Worm (Caenorhabditis elegans) whole organism, L1 larva: ENCODE measurements around the gene nlp-50.

ENCODE experiments used
- C16A3.4 ChIP-seq: fragments of 150-350 bp; optimal IDR thresholded peaks from 2 replicates; lab custom pipeline; 2014; ENCODE audit warnings: missing biosample characterization, missing genetic modification characterization
- F16B12.6 ChIP-seq: fragments of 150-350 bp; optimal IDR thresholded peaks from 2 replicates; lab custom pipeline; 2014; ENCODE audit warnings: missing biosample characterization, missing genetic modification characterization
- aly-2 ChIP-seq: fragments of 150-350 bp; optimal IDR thresholded peaks from 2 replicates; lab custom pipeline; 2014; ENCODE audit warnings: missing biosample characterization, missing genetic modification characterization
- blmp-1 ChIP-seq: fragments of 150-350 bp; optimal IDR thresholded peaks from 2 replicates; lab custom pipeline; 2014; ENCODE audit warnings: missing biosample characterization, missing genetic modification characterization
- ceh-63 ChIP-seq: fragments of 200-800 bp; sonication (Bioruptor generic); optimal IDR thresholded peaks from 2 replicates; lab custom pipeline; 2018; ENCODE audit warnings: mild to moderate bottlenecking, missing genetic modification characterization, missing compliant biosample characterization
- ceh-82 ChIP-seq, 3 experiments: fragments of 150-350 bp in 1 of 3; sonication (generic microtip) in 2 of 3; optimal IDR thresholded peaks; 2 replicates each; lab custom pipeline; 2014 to 2017; ENCODE audit warnings: missing biosample characterization in 3 of 3, missing genetic modification characterization in 3 of 3
- ces-1 ChIP-seq: fragments of 150-350 bp; optimal IDR thresholded peaks from 2 replicates; lab custom pipeline; 2014; ENCODE audit warnings: missing biosample characterization, missing genetic modification reagents, missing genetic modification characterization
- dsc-1 ChIP-seq: sonication (generic microtip); optimal IDR thresholded peaks from 2 replicates; lab custom pipeline; 2016; ENCODE audit warnings: mild to moderate bottlenecking, missing genetic modification characterization, missing compliant biosample characterization
- efl-1 ChIP-seq, 4 experiments: fragments of 150-350 bp; optimal IDR thresholded peaks in 3 of 4; peaks in 1 of 4; 1 replicate in 1 of 4; 2 replicates in 3 of 4; lab custom pipeline; 2014; ENCODE audit warnings: missing biosample characterization in 2 of 4, missing genetic modification characterization in 2 of 4, missing genetic modification reagents in 2 of 4
- efl-3 ChIP-seq: fragments of 200-800 bp; sonication (Bioruptor generic); optimal IDR thresholded peaks from 2 replicates; lab custom pipeline; 2018; ENCODE audit warnings: mild to moderate bottlenecking, missing genetic modification characterization, missing compliant biosample characterization
- egl-13 ChIP-seq: sonication (generic microtip); optimal IDR thresholded peaks from 2 replicates; lab custom pipeline; 2016; ENCODE audit warnings: missing genotype, missing genetic modification reagents, missing genetic modification characterization, missing compliant biosample characterization
- elt-2 ChIP-seq: sonication (generic microtip); optimal IDR thresholded peaks from 2 replicates; lab custom pipeline; 2016; ENCODE audit warnings: missing genetic modification characterization, mild to moderate bottlenecking, inconsistent platforms, missing compliant biosample characterization, missing genetic modification reagents
- fkh-10 ChIP-seq: sonication (generic microtip); optimal IDR thresholded peaks from 2 replicates; lab custom pipeline; 2017; ENCODE audit warnings: missing biosample characterization, missing genetic modification reagents, missing genetic modification characterization
- fkh-4 ChIP-seq: sonication (generic microtip); optimal IDR thresholded peaks from 2 replicates; lab custom pipeline; 2016; ENCODE audit warnings: missing compliant biosample characterization, missing genetic modification characterization, borderline replicate concordance
- grh-1 ChIP-seq: fragments of 200-800 bp; sonication (Bioruptor generic); IDR thresholded peaks from 2 replicates; pipeline ENCODE4 v1.3.6; 2022; ENCODE audit warnings: missing genetic modification reagents, missing genetic modification characterization, missing compliant biosample characterization
- hlh-17 ChIP-seq: fragments of 200-800 bp; sonication (Bioruptor generic); optimal IDR thresholded peaks from 2 replicates; lab custom pipeline; 2018; ENCODE audit warnings: missing genetic modification characterization, mild to moderate bottlenecking, missing compliant biosample characterization, moderate library complexity, borderline replicate concordance
- hlh-4 ChIP-seq: sonication (generic microtip); optimal IDR thresholded peaks from 2 replicates; lab custom pipeline; 2016; ENCODE audit warnings: mild to moderate bottlenecking, missing genetic modification characterization, missing compliant biosample characterization
- hpl-2 ChIP-seq: fragments of 150-350 bp; optimal IDR thresholded peaks from 2 replicates; lab custom pipeline; 2014; ENCODE audit warnings: missing biosample characterization, missing genetic modification reagents, missing genetic modification characterization
- irx-1 ChIP-seq: sonication (generic microtip); optimal IDR thresholded peaks from 2 replicates; lab custom pipeline; 2016; ENCODE audit warnings: missing genetic modification characterization, missing compliant biosample characterization
- isw-1 ChIP-seq: fragments of 200-800 bp; sonication (Bioruptor generic); IDR thresholded peaks from 2 replicates; pipeline ENCODE4 v1.3.6; 2022; ENCODE audit warnings: missing genetic modification characterization, missing compliant biosample characterization
- jun-1 ChIP-seq: fragments of 150-350 bp; optimal IDR thresholded peaks from 2 replicates; lab custom pipeline; 2014; ENCODE audit warnings: missing biosample characterization, missing genetic modification reagents, missing genetic modification characterization
- lin-14 ChIP-seq: fragments of 200-800 bp; sonication (Bioruptor generic); optimal IDR thresholded peaks from 2 replicates; lab custom pipeline; 2018; ENCODE audit warnings: mild to moderate bottlenecking, missing genetic modification characterization, moderate library complexity, missing compliant biosample characterization
- lin-15B ChIP-seq: fragments of 150-350 bp; sonication (generic microtip); optimal IDR thresholded peaks from 3 replicates; lab custom pipeline; 2014; ENCODE audit warnings: missing biosample characterization, missing genetic modification characterization
- lin-35 ChIP-seq, 2 experiments: fragments of 150-350 bp; optimal IDR thresholded peaks; 2 replicates each; lab custom pipeline; 2014; ENCODE audit warnings: missing biosample characterization in 2 of 2, missing genetic modification characterization in 2 of 2, missing genetic modification reagents in 2 of 2
- lsy-2 ChIP-seq, 2 experiments: fragments of 150-350 bp; optimal IDR thresholded peaks; 2 replicates each; lab custom pipeline; 2014; ENCODE audit warnings: missing biosample characterization in 2 of 2, missing genetic modification characterization in 2 of 2
- mep-1 ChIP-seq: fragments of 150-350 bp; optimal IDR thresholded peaks from 2 replicates; lab custom pipeline; 2014; ENCODE audit warnings: missing biosample characterization, missing genetic modification characterization
- nhr-11 ChIP-seq: fragments of 150-350 bp; optimal IDR thresholded peaks from 2 replicates; lab custom pipeline; 2014; ENCODE audit warnings: missing biosample characterization, missing genetic modification characterization
- nhr-19 ChIP-seq: fragments of 200-800 bp; sonication (Bioruptor generic); conservative IDR thresholded peaks from 2 replicates; pipeline ENCODE4 v1.3.6; 2022; ENCODE audit warnings: missing genetic modification characterization, missing compliant biosample characterization
- nhr-20 ChIP-seq: sonication (generic microtip); optimal IDR thresholded peaks from 2 replicates; lab custom pipeline; 2016; ENCODE audit warnings: mild to moderate bottlenecking, missing genetic modification characterization, missing compliant biosample characterization
- nhr-47 ChIP-seq: sonication (generic microtip); optimal IDR thresholded peaks from 2 replicates; lab custom pipeline; 2016; ENCODE audit warnings: mild to moderate bottlenecking, missing genetic modification characterization, moderate library complexity, missing compliant biosample characterization
- nhr-71 ChIP-seq: sonication (generic microtip); optimal IDR thresholded peaks from 2 replicates; lab custom pipeline; 2016; ENCODE audit warnings: mild to moderate bottlenecking, missing genetic modification characterization, moderate library complexity, missing compliant biosample characterization
- nhr-77 ChIP-seq: fragments of 150-350 bp; optimal IDR thresholded peaks from 2 replicates; lab custom pipeline; 2014; ENCODE audit warnings: missing biosample characterization, missing genetic modification characterization
- nhr-84 ChIP-seq: sonication (generic microtip); optimal IDR thresholded peaks from 2 replicates; lab custom pipeline; 2017; ENCODE audit warnings: missing biosample characterization, missing genetic modification characterization
- nhr-85 ChIP-seq: sonication (generic microtip); peaks from one replicate; lab custom pipeline; 2016; ENCODE audit warnings: missing genetic modification characterization, inconsistent platforms, missing compliant biosample characterization
- rnt-1 ChIP-seq: sonication (generic microtip); optimal IDR thresholded peaks from 2 replicates; lab custom pipeline; 2016; ENCODE audit warnings: mild to moderate bottlenecking, missing genetic modification characterization, moderate library complexity, missing compliant biosample characterization
- skn-1 ChIP-seq: fragments of 150-350 bp; optimal IDR thresholded peaks from 2 replicates; lab custom pipeline; 2014; ENCODE audit warnings: missing biosample characterization, missing genetic modification characterization
- sox-4 ChIP-seq: sonication (generic microtip); optimal IDR thresholded peaks from 2 replicates; lab custom pipeline; 2016; ENCODE audit warnings: missing genetic modification characterization, missing compliant biosample characterization
- sup-37 ChIP-seq: fragments of 200-800 bp; sonication (Bioruptor generic); optimal IDR thresholded peaks from 2 replicates; lab custom pipeline; 2018; ENCODE audit warnings: mild to moderate bottlenecking, missing genetic modification characterization, missing compliant biosample characterization
- unc-130 ChIP-seq: fragments of 150-350 bp; optimal IDR thresholded peaks from 2 replicates; lab custom pipeline; 2017; ENCODE audit warnings: missing biosample characterization, missing genetic modification characterization, inconsistent platforms
- unc-62 ChIP-seq: fragments of 150-350 bp; optimal IDR thresholded peaks from 2 replicates; lab custom pipeline; 2014; ENCODE audit warnings: missing biosample characterization, missing genetic modification reagents, missing genetic modification characterization
- vab-15 ChIP-seq: sonication (generic microtip); optimal IDR thresholded peaks from 2 replicates; lab custom pipeline; 2017; ENCODE audit warnings: missing genotype, mild to moderate bottlenecking, missing genetic modification characterization, missing compliant biosample characterization
- zag-1 ChIP-seq: fragments of 150-350 bp; optimal IDR thresholded peaks from 2 replicates; lab custom pipeline; 2014; ENCODE audit warnings: missing biosample characterization, missing genetic modification characterization
- zip-4 ChIP-seq: fragments of 200-800 bp; sonication (Bioruptor generic); optimal IDR thresholded peaks from 2 replicates; lab custom pipeline; 2018; ENCODE audit warnings: mild to moderate bottlenecking, missing genetic modification characterization, moderate library complexity, missing compliant biosample characterization
- ztf-11 ChIP-seq, 2 experiments: sonication (generic microtip); optimal IDR thresholded peaks; 2 replicates each; lab custom pipeline; 2016 to 2017; ENCODE audit warnings: missing genetic modification characterization in 2 of 2, missing biosample characterization in 1 of 2, missing compliant biosample characterization in 1 of 2

The nlp-50 gene

DNA sequence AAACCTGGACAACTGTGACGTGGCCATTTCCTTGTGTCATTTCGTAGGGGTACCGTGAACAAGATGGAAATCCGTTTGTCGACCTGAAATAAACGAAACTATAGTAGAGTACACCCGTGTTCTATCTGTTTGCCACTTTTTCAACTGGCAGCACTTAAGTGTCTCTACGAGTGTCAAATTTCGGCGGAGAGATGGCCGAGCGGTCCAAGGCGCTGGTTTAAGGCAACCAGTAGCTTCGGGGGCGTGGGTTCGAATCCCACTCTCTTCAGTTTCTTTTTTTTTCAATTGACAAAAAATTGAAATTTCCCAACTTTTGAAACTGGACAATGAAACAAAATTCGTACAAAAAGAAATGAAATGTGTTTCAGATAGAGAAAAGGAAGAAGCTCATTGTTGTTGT, 43.3 kb upstream of the nlp-50 start (continued):
- TF ChIP-seq nhr-77 (tag; lab: Kevin White, UChicago) (peak; percentile 45), grh-1 (GFP tag; lab: Robert Waterston, UW) (0 out of 2 replicates have a peak, but pooled peaks have one; percentile 9)

- TF ChIP-seq sox-4 (no peak), dsc-1 (peak; percentile 52), lin-14 (GFP tag; lab: Kevin White, UChicago) (peak; percentile 32), F16B12.6 (tag; lab: Kevin White, UChicago) (no peak), lin-15B (no peak)
These were observed 38.0 kb upstream of the nlp-50 start for ce11 chrII:6726814-6727213.

- TF ChIP-seq isw-1 (peak; percentile 6; the same call in 1 of the 2 replicates), nhr-11 (tag; lab: Kevin White, UChicago) (no peak), lin-35 (GFP tag; optimal IDR thresholded peaks at IDR 0.05; lab: Kevin White, UChicago) (peak in 1 of 2 experiments; percentile 11), nhr-85 (no peak), nhr-84 (tag; lab: Kevin White, UChicago) (no peak), C16A3.4 (tag; lab: Kevin White, UChicago) (no peak), zag-1 (no peak), hlh-4 (tag; lab: Kevin White, UChicago) (no peak), ces-1 (no peak), unc-62 (GFP tag; lab: Kevin White, UChicago) (no peak), skn-1 (tag; lab: Kevin White, UChicago) (no peak), blmp-1 (tag; lab: Kevin White, UChicago) (no peak), lsy-2 (tag; optimal IDR thresholded peaks at IDR 0.05; lab: Kevin White, UChicago) (peak in 1 of 2 experiments; percentile 27), elt-2 (tag; lab: Kevin White, UChicago) (no peak), efl-3 (GFP tag; lab: Kevin White, UChicago) (no peak), fkh-4 (tag; lab: Kevin White, UChicago) (no peak), jun-1 (tag; lab: Kevin White, UChicago) (no peak), efl-1 (optimal IDR thresholded peaks at IDR 0.05; lab: Kevin White, UChicago) (peak; percentile 13 to 41), efl-1 (GFP tag; optimal IDR thresholded peaks at IDR 0.05 in 1 of 2; lab: Kevin White, UChicago) (peak in 1 of 2 experiments; percentile 50), mep-1 (tag; lab: Kevin White, UChicago) (no peak), rnt-1 (tag; lab: Kevin White, UChicago) (peak; percentile 17), lin-14 (GFP tag; lab: Kevin White, UChicago) (peak; percentile 69), nhr-71 (peak; percentile 33), F16B12.6 (tag; lab: Kevin White, UChicago) (no peak), ceh-82 (tag; optimal IDR thresholded peaks at IDR 0.05; lab: Kevin White, UChicago) (peak in 1 of 3 experiments; percentile 32), ceh-63 (GFP tag; lab: Kevin White, UChicago) (no peak), nhr-19 (GFP tag; lab: Robert Waterston, UW) (no peak), egl-13 (no peak), unc-130 (tag; lab: Kevin White, UChicago) (no peak), ztf-11 (tag; optimal IDR thresholded peaks at IDR 0.05; lab: Kevin White, UChicago) (no peak), fkh-10 (GFP tag; lab: Kevin White, UChicago) (peak; percentile 33), sup-37 (GFP tag; lab: Kevin White, UChicago) (no peak), vab-15 (tag; lab: Kevin White, UChicago) (no peak), hlh-17 (GFP tag; lab: Kevin White, UChicago) (no peak), nhr-20 (tag; lab: Kevin White, UChicago) (no peak), aly-2 (tag; lab: Kevin White, UChicago) (no peak), zip-4 (GFP tag; lab: Kevin White, UChicago) (no peak), hpl-2 (GFP tag; lab: Kevin White, UChicago) (no peak), nhr-47 (tag; lab: Kevin White, UChicago) (no peak), irx-1 (tag; lab: Kevin White, UChicago) (no peak)
These were observed 35.5 kb upstream of the nlp-50 start, which contains the start of gene T14B4.8 for ce11 chrII:6729331-6729730. T14B4.8 (minus strand) TSS chrII:6729390.
